Fruit fly (Drosophila melanogaster): Measurements from ENCODE around the gene CG1647.

The CG1647 gene

dm6 chr3R:28858241-28858647 lies 38.2 kb downstream of the CG1647 start (continued):
- TF ChIP-seq CG2116 (GFP tag; optimal IDR thresholded peaks at IDR 0.05) (peak; percentile 26), CHES-1-like (GFP tag; optimal IDR thresholded peaks at IDR 0.05) (no peak), pros (GFP tag; optimal IDR thresholded peaks at IDR 0.05) (no peak), tup (GFP tag; optimal IDR thresholded peaks at IDR 0.05) (no peak), CG15011 (GFP tag; optimal IDR thresholded peaks at IDR 0.05) (no peak), CG13287 (GFP tag; IDR thresholded peaks at IDR 0.05; ENCODE audit: partially characterized antibody) (no peak), scrt (GFP tag; optimal IDR thresholded peaks at IDR 0.05) (no peak), CG1602 (GFP tag; optimal IDR thresholded peaks at IDR 0.05) (no peak), Dll (GFP tag; IDR thresholded peaks at IDR 0.05; ENCODE audit: partially characterized antibody) (peak; percentile 10; the same call in 1 of the 4 replicates), dm (GFP tag; optimal IDR thresholded peaks at IDR 0.05) (no peak), Trl (optimal IDR thresholded peaks at IDR 0.05) (no peak), Trl (GFP tag; optimal IDR thresholded peaks at IDR 0.05) (no peak), trh (GFP tag; optimal IDR thresholded peaks at IDR 0.05) (no peak), lbe (GFP tag; optimal IDR thresholded peaks at IDR 0.05) (peak; percentile 26), cwo (GFP tag; optimal IDR thresholded peaks at IDR 0.05) (no peak), HHEX (GFP tag; optimal IDR thresholded peaks at IDR 0.05) (no peak), CG18011 (GFP tag; optimal IDR thresholded peaks at IDR 0.05) (no peak), CG17829 (tag; optimal IDR thresholded peaks at IDR 0.05) (no peak), Adf1 (GFP tag; IDR thresholded peaks at IDR 0.05) (no peak), Dfd (GFP tag; optimal IDR thresholded peaks at IDR 0.05) (no peak), chinmo (GFP tag; IDR thresholded peaks at IDR 0.05; ENCODE audit: partially characterized antibody) (peak; percentile 84; the same call in 3 of the 4 replicates), sens (GFP tag) (peak; percentile 69), salm (tag; optimal IDR thresholded peaks at IDR 0.05) (no peak), sd (tag; optimal IDR thresholded peaks at IDR 0.05) (peak; percentile 21), D19A (tag; optimal IDR thresholded peaks at IDR 0.05) (no peak), Hand (GFP tag; optimal IDR thresholded peaks at IDR 0.05) (no peak), sens-2 (GFP tag; IDR thresholded peaks at IDR 0.05) (no peak), sima (GFP tag; optimal IDR thresholded peaks at IDR 0.05) (no peak), CG10147 (GFP tag; optimal IDR thresholded peaks at IDR 0.05) (no peak), Atf3 (GFP tag; optimal IDR thresholded peaks at IDR 0.05) (no peak), ap (GFP tag; IDR thresholded peaks at IDR 0.05) (no peak), CTCF (GFP tag; optimal IDR thresholded peaks at IDR 0.05) (peak; percentile 4), cg (GFP tag; optimal IDR thresholded peaks at IDR 0.05) (peak; percentile 81), odd (GFP tag; optimal IDR thresholded peaks at IDR 0.05) (no peak), CG11723 (GFP tag; optimal IDR thresholded peaks at IDR 0.05) (no peak), Mad (GFP tag; optimal IDR thresholded peaks at IDR 0.05) (no peak), ATbp (GFP tag; optimal IDR thresholded peaks at IDR 0.05) (no peak), mld (GFP tag; IDR thresholded peaks at IDR 0.05; ENCODE audit: partially characterized antibody) (no peak), toy (GFP tag; IDR thresholded peaks at IDR 0.05) (no peak), CG1832 (GFP tag; optimal IDR thresholded peaks at IDR 0.05) (peak; percentile 72), abd-A (tag; optimal IDR thresholded peaks at IDR 0.05) (peak; percentile 43), Spps (tag; optimal IDR thresholded peaks at IDR 0.05) (no peak), chn (GFP tag; optimal IDR thresholded peaks at IDR 0.05) (no peak), CG8290 (GFP tag; optimal IDR thresholded peaks at IDR 0.05) (peak; percentile 24), CG8290 (tag; optimal IDR thresholded peaks at IDR 0.05) (no peak), Stat92E (GFP tag; optimal IDR thresholded peaks at IDR 0.05) (no peak), CG31224 (GFP tag; IDR thresholded peaks at IDR 0.05) (no peak), so (GFP tag; IDR thresholded peaks at IDR 0.05) (no peak), pnt (GFP tag; optimal IDR thresholded peaks at IDR 0.05) (no peak)
